Worm (Caenorhabditis elegans) whole organism, L4 larva: ENCODE data around the gene T10G3.2.

Source experiments
- R02D3.7 ChIP-seq: fragments of 150-350 bp; sonication (generic microtip); optimal IDR thresholded peaks from 3 replicates; lab custom pipeline; 2014; ENCODE audit warnings: missing biosample characterization, missing genetic modification characterization
- nhr-76 ChIP-seq: fragments of 150-350 bp; optimal IDR thresholded peaks from 2 replicates; lab custom pipeline; 2014; ENCODE audit warnings: missing biosample characterization, missing genetic modification characterization

ce11 chrV:13442819-13443218 lies 36.8 kb downstream of the T10G3.2 start:
- TF ChIP-seq R02D3.7 (tag; lab: Kevin White, UChicago), result no peak
- no peak for TF ChIP-seq nhr-76
